Worm (Caenorhabditis elegans) whole organism, L4 larva: ENCODE data around the gene R07E5.17.
A peak's percentile ranks its signal among the peaks of the same experiment; 100 is the strongest.

Experiments used
- D1046.2 ChIP-seq: fragments of 200-800 bp; sonication (Bioruptor generic); IDR thresholded peaks from 2 replicates; pipeline ENCODE4 v1.3.6; 2022; ENCODE audit warnings: missing genetic modification characterization, missing compliant biosample characterization
- F26F4.8 ChIP-seq: fragments of 200-800 bp; sonication (Bioruptor generic); conservative IDR thresholded peaks from 2 replicates; pipeline ENCODE4 v1.3.6; 2022; ENCODE audit warnings: missing genetic modification characterization, missing compliant biosample characterization
- F37D6.2 ChIP-seq: sonication (generic microtip); optimal IDR thresholded peaks from 2 replicates; lab custom pipeline; 2016; ENCODE audit warnings: mild to moderate bottlenecking, missing genetic modification characterization, missing compliant biosample characterization
- F44E2.7 ChIP-seq: fragments of 200-800 bp; sonication (Bioruptor generic); IDR thresholded peaks from 2 replicates; pipeline ENCODE4 v2.1.2; 2022; ENCODE audit warnings: missing genetic modification characterization, missing compliant biosample characterization
- T26A8.4 ChIP-seq: fragments of 200-800 bp; sonication (Bioruptor generic); IDR thresholded peaks from 2 replicates; pipeline ENCODE4 v1.3.6; 2022; ENCODE audit warnings: missing genetic modification characterization, missing compliant biosample characterization
- Y5F2A.4 ChIP-seq: fragments of 200-800 bp; sonication (Bioruptor generic); optimal IDR thresholded peaks from 2 replicates; lab custom pipeline; 2018; ENCODE audit warnings: mild to moderate bottlenecking, missing genetic modification characterization, missing compliant biosample characterization
- ZK337.2 ChIP-seq: fragments of 200-800 bp; sonication (Bioruptor generic); IDR thresholded peaks from 2 replicates; pipeline ENCODE4 v1.3.6; 2022; ENCODE audit warnings: missing genetic modification reagents, missing genetic modification characterization, missing compliant biosample characterization
- ceh-20 ChIP-seq: fragments of 200-800 bp; sonication (Bioruptor generic); IDR thresholded peaks from 2 replicates; pipeline ENCODE4 v1.3.6; 2022; ENCODE audit warnings: missing genetic modification reagents, missing genetic modification characterization, missing compliant biosample characterization
- ceh-44 ChIP-seq: fragments of 200-800 bp; sonication (Bioruptor generic); IDR thresholded peaks from 2 replicates; pipeline ENCODE4 v1.3.6; 2022; ENCODE audit warnings: missing genetic modification reagents, missing genetic modification characterization, missing compliant biosample characterization
- ceh-82 ChIP-seq: sonication (generic microtip); optimal IDR thresholded peaks from 2 replicates; lab custom pipeline; 2017; ENCODE audit warnings: missing biosample characterization, missing genetic modification characterization
- cey-2 ChIP-seq: sonication (generic microtip); optimal IDR thresholded peaks from 3 replicates; lab custom pipeline; 2017; ENCODE audit warnings: missing genetic modification characterization, mild to moderate bottlenecking, missing compliant biosample characterization, antibody characterized with exemption, borderline replicate concordance; ENCODE audit not compliant: insufficient read depth
- daf-16 ChIP-seq, 3 experiments: sonication (generic microtip); optimal IDR thresholded peaks; 2 replicates each; lab custom pipeline; 2016 to 2017; ENCODE audit warnings: missing genetic modification characterization in 3 of 3, missing genetic modification reagents in 3 of 3, mild to moderate bottlenecking in 2 of 3, missing compliant biosample characterization in 2 of 3, missing biosample characterization in 1 of 3, moderate library complexity in 1 of 3
- daf-19 ChIP-seq: fragments of 200-800 bp; sonication (Bioruptor generic); conservative IDR thresholded peaks from 2 replicates; pipeline ENCODE4 v1.3.6; 2022; ENCODE audit warnings: missing genetic modification characterization, missing compliant biosample characterization
- dmd-9 ChIP-seq: fragments of 200-800 bp; sonication (Bioruptor generic); IDR thresholded peaks from 2 replicates; pipeline ENCODE4 v1.3.6; 2022; ENCODE audit warnings: missing genetic modification reagents, missing genetic modification characterization, missing compliant biosample characterization
- duxl-1 ChIP-seq: sonication (generic microtip); optimal IDR thresholded peaks from 2 replicates; lab custom pipeline; 2016; ENCODE audit warnings: mild to moderate bottlenecking, missing genetic modification characterization, moderate library complexity, missing compliant biosample characterization; ENCODE audit not compliant: poor library complexity
- dve-1 ChIP-seq: sonication (generic microtip); optimal IDR thresholded peaks from 2 replicates; lab custom pipeline; 2017; ENCODE audit warnings: antibody characterized with exemption, mild to moderate bottlenecking, missing genetic modification characterization, missing compliant biosample characterization; ENCODE audit not compliant: insufficient read depth
- fos-1 ChIP-seq: fragments of 150-350 bp; optimal IDR thresholded peaks from 2 replicates; lab custom pipeline; 2014; ENCODE audit warnings: missing biosample characterization, missing genetic modification characterization
- gei-8 ChIP-seq: fragments of 200-800 bp; sonication (Bioruptor generic); optimal IDR thresholded peaks from 2 replicates; lab custom pipeline; 2018; ENCODE audit warnings: mild to moderate bottlenecking, missing genetic modification characterization, missing compliant biosample characterization
- hif-1 ChIP-seq, 2 experiments: sonication (generic microtip); optimal IDR thresholded peaks; 2 replicates each; lab custom pipeline; 2016 to 2017; ENCODE audit warnings: missing compliant biosample characterization in 2 of 2, missing genetic modification characterization in 2 of 2, missing genetic modification reagents in 2 of 2, missing genotype in 2 of 2, mild to moderate bottlenecking in 1 of 2
- hlh-30 ChIP-seq: sonication (generic microtip); optimal IDR thresholded peaks from 2 replicates; lab custom pipeline; 2017; ENCODE audit warnings: antibody characterized with exemption, mild to moderate bottlenecking, missing genetic modification characterization, missing compliant biosample characterization; ENCODE audit not compliant: insufficient read depth
- lin-1 ChIP-seq: fragments of 200-800 bp; sonication (Bioruptor generic); IDR thresholded peaks from 2 replicates; pipeline ENCODE4 v1.3.6; 2022; ENCODE audit warnings: missing genetic modification reagents, missing genetic modification characterization, missing compliant biosample characterization
- lin-13 ChIP-seq: fragments of 150-350 bp; optimal IDR thresholded peaks from 2 replicates; lab custom pipeline; 2014; ENCODE audit warnings: missing biosample characterization, missing genetic modification reagents, missing genetic modification characterization
- lin-29 ChIP-seq: fragments of 200-800 bp; sonication (Bioruptor generic); IDR thresholded peaks from 2 replicates; pipeline ENCODE4 v1.3.6; 2022; ENCODE audit warnings: missing genetic modification reagents, missing genetic modification characterization, missing compliant biosample characterization
- lin-38 ChIP-seq: fragments of 200-800 bp; sonication (Bioruptor generic); IDR thresholded peaks from 2 replicates; pipeline ENCODE4 v1.3.6; 2022; ENCODE audit warnings: missing genetic modification reagents, missing genetic modification characterization, missing compliant biosample characterization
- lsy-2 ChIP-seq, 2 experiments: fragments of 150-350 bp in 1 of 2; sonication (generic microtip) in 1 of 2; optimal IDR thresholded peaks; 2 replicates each; lab custom pipeline; 2014 to 2017; ENCODE audit warnings: missing biosample characterization in 2 of 2, missing genetic modification characterization in 2 of 2
- madf-5 ChIP-seq, 2 experiments: fragments of 200-800 bp; sonication (Bioruptor generic); IDR thresholded peaks; 2 replicates each; pipeline ENCODE4 v1.3.6; 2022; ENCODE audit warnings: missing compliant biosample characterization in 2 of 2, missing genetic modification characterization in 2 of 2
- madf-9 ChIP-seq: fragments of 200-800 bp; sonication (Bioruptor generic); conservative IDR thresholded peaks from 2 replicates; pipeline ENCODE4 v1.3.6; 2022; ENCODE audit warnings: missing genetic modification reagents, missing genetic modification characterization, missing compliant biosample characterization
- mep-1 ChIP-seq: fragments of 150-350 bp; sonication (generic microtip); optimal IDR thresholded peaks from 3 replicates; lab custom pipeline; 2014; ENCODE audit warnings: missing biosample characterization, missing genetic modification characterization
- mes-2 ChIP-seq: sonication (generic microtip); optimal IDR thresholded peaks from 2 replicates; lab custom pipeline; 2016; ENCODE audit warnings: missing genotype, mild to moderate bottlenecking, missing genetic modification characterization, missing compliant biosample characterization; ENCODE audit not compliant: poor library complexity, severe bottlenecking
- mxl-2 ChIP-seq: fragments of 200-800 bp; sonication (Bioruptor generic); conservative IDR thresholded peaks from 2 replicates; pipeline ENCODE4 v1.3.6; 2022; ENCODE audit warnings: missing genetic modification reagents, missing genetic modification characterization, missing compliant biosample characterization
- nhr-10 ChIP-seq: fragments of 150-350 bp; optimal IDR thresholded peaks from 2 replicates; lab custom pipeline; 2014; ENCODE audit warnings: missing biosample characterization, missing genetic modification characterization
- nhr-102 ChIP-seq: sonication (generic microtip); optimal IDR thresholded peaks from 2 replicates; lab custom pipeline; 2016; ENCODE audit warnings: mild to moderate bottlenecking, missing genetic modification characterization, moderate library complexity, missing compliant biosample characterization
- nhr-11 ChIP-seq: fragments of 150-350 bp; optimal IDR thresholded peaks from 2 replicates; lab custom pipeline; 2014; ENCODE audit warnings: missing biosample characterization, missing genetic modification characterization
- nhr-42 ChIP-seq: fragments of 200-800 bp; sonication (Bioruptor generic); IDR thresholded peaks from 2 replicates; pipeline ENCODE4 v1.3.6; 2022; ENCODE audit warnings: missing genetic modification characterization, missing compliant biosample characterization
- nhr-48 ChIP-seq: sonication (generic microtip); optimal IDR thresholded peaks from 2 replicates; lab custom pipeline; 2016; ENCODE audit warnings: mild to moderate bottlenecking, missing genetic modification characterization, missing compliant biosample characterization
- pha-4 ChIP-seq, 2 experiments: fragments of 150-350 bp in 1 of 2; fragments of 200-800 bp in 1 of 2; sonication (Bioruptor generic) in 1 of 2; IDR thresholded peaks in 1 of 2; optimal IDR thresholded peaks in 1 of 2; 2 replicates each; pipeline versions ENCODE4 v1.3.6 to Lab custom; 2014 to 2022; ENCODE audit warnings: missing genetic modification characterization in 2 of 2, missing genetic modification reagents in 2 of 2, missing biosample characterization in 1 of 2, missing compliant biosample characterization in 1 of 2
- rbr-2 ChIP-seq: sonication (generic microtip); optimal IDR thresholded peaks from 2 replicates; lab custom pipeline; 2016; ENCODE audit warnings: missing genotype, missing genetic modification characterization, missing compliant biosample characterization
- saeg-2 ChIP-seq: fragments of 200-800 bp; sonication (Bioruptor generic); IDR thresholded peaks from 2 replicates; pipeline ENCODE4 v1.3.6; 2022; ENCODE audit warnings: missing genetic modification reagents, missing genetic modification characterization, missing compliant biosample characterization
- sdz-12 ChIP-seq: fragments of 200-800 bp; sonication (Bioruptor generic); optimal IDR thresholded peaks from 2 replicates; lab custom pipeline; 2018; ENCODE audit warnings: mild to moderate bottlenecking, missing genetic modification characterization, missing compliant biosample characterization
- spr-1 ChIP-seq: sonication (generic microtip); optimal IDR thresholded peaks from 2 replicates; lab custom pipeline; 2016; ENCODE audit warnings: mild to moderate bottlenecking, missing genetic modification characterization, missing compliant biosample characterization
- spr-3 ChIP-seq: fragments of 200-800 bp; sonication (Bioruptor generic); optimal IDR thresholded peaks from 2 replicates; lab custom pipeline; 2018; ENCODE audit warnings: mild to moderate bottlenecking, missing genetic modification characterization, missing compliant biosample characterization
- unc-39 ChIP-seq: sonication (generic microtip); optimal IDR thresholded peaks from 2 replicates; lab custom pipeline; 2017; ENCODE audit warnings: missing biosample characterization, missing genetic modification characterization
- vab-7 ChIP-seq: fragments of 200-800 bp; sonication (Bioruptor generic); IDR thresholded peaks from 2 replicates; pipeline ENCODE4 v1.3.6; 2022; ENCODE audit warnings: missing genetic modification reagents, missing genetic modification characterization, missing compliant biosample characterization

R07E5.17 gene

DNA sequence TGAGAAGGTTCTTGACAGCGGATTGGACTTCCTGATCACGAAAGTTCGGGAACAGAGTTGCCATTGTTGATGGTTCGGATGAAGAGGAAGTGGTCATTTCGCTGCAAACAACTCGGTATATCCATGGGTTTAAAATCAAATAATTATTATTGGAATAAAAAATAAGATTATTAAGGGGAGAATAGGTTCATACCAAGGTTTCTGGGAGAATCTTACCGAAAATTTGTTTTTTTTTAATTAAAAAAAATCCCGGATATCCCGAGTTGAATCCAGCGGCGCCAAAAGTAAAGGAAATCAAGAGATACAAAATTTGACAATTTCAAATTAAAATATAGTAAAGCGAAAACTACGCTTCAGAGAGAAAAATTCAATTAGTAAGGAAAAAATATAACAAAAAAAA, 13.7 kb upstream of the R07E5.17 start, which contains the start of the genes R07E5.19 and pdcd-2:
TSS of gene R07E5.19 (minus strand) at position 101 of the 400 bp plus-strand sequence.
TSS of gene pdcd-2 (minus strand) at position 102 of the 400 bp plus-strand sequence.
- TF ChIP-seq F44E2.7 (GFP tag; lab: Robert Waterston, UW) (no peak), lin-13 (GFP tag; lab: Kevin White, UChicago) (no peak), cey-2 (tag; lab: Kevin White, UChicago) (no peak), spr-3 (GFP tag; lab: Kevin White, UChicago) (no peak), T26A8.4 (no peak), ceh-20 (no peak), nhr-102 (tag; lab: Kevin White, UChicago) (no peak), madf-5 (GFP tag; IDR thresholded peaks at IDR 0.05; lab: Robert Waterston, UW) (no peak), F26F4.8 (GFP tag; lab: Robert Waterston, UW) (no peak), nhr-42 (no peak), rbr-2 (tag; lab: Kevin White, UChicago) (no peak)

DNA sequence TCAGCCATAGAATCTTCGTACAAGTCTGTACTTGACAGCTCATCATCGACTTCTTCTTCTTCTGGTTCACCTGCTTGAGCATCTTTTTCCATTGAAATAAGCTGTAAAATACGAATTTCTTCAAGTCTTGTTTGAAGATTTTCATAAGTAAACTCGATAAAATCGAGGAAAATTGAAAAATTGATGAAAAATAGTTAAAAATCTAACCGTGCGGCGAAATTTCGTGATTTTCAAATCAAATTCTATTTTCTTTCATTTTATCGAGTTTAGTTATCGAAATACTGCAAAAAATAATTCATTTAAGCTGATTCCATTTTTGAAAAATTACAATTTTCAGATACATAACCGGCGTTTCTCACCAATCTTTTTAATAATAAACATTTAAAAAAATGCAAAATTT, 10.9 kb upstream of the R07E5.17 start, which contains the start of gene R07E5.11:
TSS of gene R07E5.11 (minus strand) at position 101 of the 400 bp plus-strand sequence.
- TF ChIP-seq spr-3 (GFP tag; lab: Kevin White, UChicago) (no peak), unc-39 (tag; lab: Kevin White, UChicago) (no peak), mes-2 (tag; lab: Kevin White, UChicago) (no peak), nhr-48 (no peak), ceh-44 (GFP tag; lab: Robert Waterston, UW) (no peak), daf-16 (GFP tag; optimal IDR thresholded peaks at IDR 0.05; lab: Kevin White, UChicago) (no peak), daf-16 (tag; optimal IDR thresholded peaks at IDR 0.05; lab: Kevin White, UChicago) (no peak), gei-8 (GFP tag; lab: Kevin White, UChicago) (no peak), mxl-2 (GFP tag; lab: Robert Waterston, UW) (no peak), dve-1 (no peak), fos-1 (tag; lab: Kevin White, UChicago) (no peak), lin-29 (GFP tag; lab: Robert Waterston, UW) (no peak), sdz-12 (GFP tag; lab: Kevin White, UChicago) (no peak), ceh-82 (tag; lab: Kevin White, UChicago) (no peak), pha-4 (GFP tag; IDR thresholded peaks at IDR 0.05; lab: Robert Waterston, UW) (no peak), pha-4 (tag; optimal IDR thresholded peaks at IDR 0.05; lab: Kevin White, UChicago) (no peak), nhr-11 (tag; lab: Kevin White, UChicago) (no peak), saeg-2 (GFP tag; lab: Robert Waterston, UW) (no peak), daf-19 (GFP tag; lab: Robert Waterston, UW) (no peak), nhr-10 (no peak)
- TF ChIP-seq, all 104 proteins: peak for 0

DNA sequence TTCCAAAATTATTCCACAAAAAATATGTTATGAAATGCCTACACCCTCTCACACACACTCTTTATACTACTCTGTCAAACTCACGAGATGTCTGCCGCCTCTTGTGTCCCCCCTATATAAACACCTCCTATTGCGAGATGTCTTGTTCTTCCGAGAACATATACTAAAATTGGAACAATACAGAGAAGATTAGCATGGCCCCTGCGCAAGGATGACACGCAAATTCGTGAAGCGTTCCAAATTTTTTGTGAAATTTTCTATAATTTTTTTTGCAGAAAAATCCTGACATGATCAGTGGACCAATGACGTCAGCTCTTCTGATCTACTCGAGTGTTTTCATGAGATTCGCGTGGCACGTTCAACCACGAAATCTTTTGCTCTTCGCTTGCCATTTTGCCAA, 9.8 kb upstream of the R07E5.17 start:
- peak; percentile 56 for TF ChIP-seq mep-1 (tag; lab: Kevin White, UChicago)
- peak; percentile 30; the same call in 1 of the 2 replicates for TF ChIP-seq dmd-9 (GFP tag; lab: Robert Waterston, UW)
- TF ChIP-seq Y5F2A.4 (GFP tag; lab: Kevin White, UChicago), result peak; percentile 65
- TF ChIP-seq vab-7 (GFP tag; lab: Robert Waterston, UW), result peak; percentile 68
- TF ChIP-seq D1046.2 (GFP tag; lab: Robert Waterston, UW), result peak; percentile 63; the same call in 1 of the 2 replicates
- TF ChIP-seq nhr-42, result 0 out of 2 replicates have a peak, but pooled peaks have one; percentile 7
- TF ChIP-seq ZK337.2 (GFP tag; lab: Robert Waterston, UW), result peak; percentile 39; the same call in 1 of the 2 replicates
- peak in 1 of 2 experiments; percentile 38 for TF ChIP-seq hif-1 (tag; optimal IDR thresholded peaks at IDR 0.05; lab: Kevin White, UChicago)
- peak; percentile 80 for TF ChIP-seq lin-38 (GFP tag; lab: Robert Waterston, UW)
- TF ChIP-seq ceh-20, result peak; percentile 82
- TF ChIP-seq spr-1, result peak; percentile 12
- peak; percentile 58 for TF ChIP-seq nhr-102 (tag; lab: Kevin White, UChicago)
- peak; percentile 46; the same call in 1 of the 2 replicates for TF ChIP-seq lin-1 (GFP tag; lab: Robert Waterston, UW)
- peak in 1 of 2 experiments; percentile 13 for TF ChIP-seq daf-16 (GFP tag; optimal IDR thresholded peaks at IDR 0.05; lab: Kevin White, UChicago)
- peak; percentile 7 for TF ChIP-seq daf-16 (tag; optimal IDR thresholded peaks at IDR 0.05; lab: Kevin White, UChicago)
- peak; percentile 35; the same call in 1 of the 2 replicates for TF ChIP-seq madf-9
- peak; percentile 28 to 74 for TF ChIP-seq lsy-2 (tag; optimal IDR thresholded peaks at IDR 0.05; lab: Kevin White, UChicago)
- peak; percentile 36 for TF ChIP-seq hlh-30
- TF ChIP-seq F26F4.8 (GFP tag; lab: Robert Waterston, UW), result 0 out of 2 replicates have a peak, but pooled peaks have one; percentile 60
- peak; percentile 67 for TF ChIP-seq mes-2 (tag; lab: Kevin White, UChicago)
- TF ChIP-seq duxl-1 (tag; lab: Kevin White, UChicago), result peak; percentile 67
- TF ChIP-seq F37D6.2 (tag; lab: Kevin White, UChicago), result peak; percentile 5
- peak; percentile 84 for TF ChIP-seq T26A8.4
- peak; percentile 26; the same call in 1 of the 2 replicates for TF ChIP-seq lin-29 (GFP tag; lab: Robert Waterston, UW)
